Worm (Caenorhabditis elegans) whole organism, midembryonic: ENCODE data around the gene F45E4.5.
"Not testable (repeated sequence)": the region's sequence is repeated elsewhere in the genome, so short reads cannot be mapped to it uniquely, and the experiment has no call there.

Source experiments
- T22C8.4 ChIP-seq: fragments of 200-800 bp; sonication (Bioruptor generic); IDR thresholded peaks from 2 replicates; pipeline ENCODE4 v1.3.6; 2022; ENCODE audit warnings: missing genetic modification characterization, missing compliant biosample characterization
- cog-1 ChIP-seq: sonication (generic microtip); optimal IDR thresholded peaks from 2 replicates; lab custom pipeline; 2016; ENCODE audit warnings: missing genetic modification characterization, missing compliant biosample characterization
- flt-1 ChIP-seq: fragments of 200-800 bp; sonication (Bioruptor generic); IDR thresholded peaks from 2 replicates; pipeline ENCODE4 v1.3.6; 2022; ENCODE audit warnings: missing genetic modification characterization, missing compliant biosample characterization
- klf-2 ChIP-seq: fragments of 200-800 bp; sonication (Bioruptor generic); conservative IDR thresholded peaks from 2 replicates; pipeline ENCODE4 v1.3.6; 2022; ENCODE audit warnings: missing genetic modification reagents, missing genetic modification characterization, missing compliant biosample characterization
- med-1 ChIP-seq: sonication (generic microtip); optimal IDR thresholded peaks from 2 replicates; lab custom pipeline; 2017; ENCODE audit warnings: missing genetic modification characterization, mild to moderate bottlenecking, missing compliant biosample characterization, antibody characterized with exemption, missing genetic modification reagents; ENCODE audit not compliant: insufficient read depth
- ref-1 ChIP-seq: fragments of 200-800 bp; sonication (Bioruptor generic); conservative IDR thresholded peaks from 2 replicates; pipeline ENCODE4 v1.3.6; 2022; ENCODE audit warnings: missing genetic modification reagents, missing genetic modification characterization, missing compliant biosample characterization
- tab-1 ChIP-seq: fragments of 200-800 bp; sonication (Bioruptor generic); IDR thresholded peaks from 2 replicates; pipeline ENCODE4 v1.3.6; 2022; ENCODE audit warnings: missing genetic modification characterization, missing compliant biosample characterization
- ztf-23 ChIP-seq: fragments of 200-800 bp; sonication (Bioruptor generic); IDR thresholded peaks from 2 replicates; pipeline ENCODE4 v1.3.6; 2022; ENCODE audit warnings: missing genetic modification reagents, missing genetic modification characterization, missing compliant biosample characterization
- ztf-29 ChIP-seq: fragments of 200-800 bp; sonication (Bioruptor generic); IDR thresholded peaks from 2 replicates; pipeline ENCODE4 v1.3.6; 2022; ENCODE audit warnings: missing genetic modification reagents, missing genetic modification characterization, missing compliant biosample characterization

Gene F45E4.5

DNA sequence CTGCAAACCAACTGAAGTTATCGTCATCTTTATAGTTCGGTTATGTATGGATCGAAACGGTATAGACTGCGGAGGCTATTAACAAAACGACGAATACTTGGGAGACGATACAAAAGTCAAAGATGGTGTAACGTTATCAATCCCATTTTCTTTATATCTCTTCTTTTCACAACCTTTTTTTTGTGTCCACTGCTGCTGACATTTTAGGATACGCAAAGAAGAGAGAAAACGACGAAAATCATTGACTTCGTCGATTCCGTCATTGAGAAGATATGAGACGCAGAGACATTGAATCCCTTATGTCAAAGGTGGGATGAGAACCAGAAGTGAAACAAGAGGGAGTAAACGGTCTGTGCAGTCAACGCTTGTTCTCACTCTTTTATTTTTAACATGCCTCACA, 22.3 kb upstream of the F45E4.5 start, which contains the start of gene cima-1:
Gene cima-1 (plus strand): TSS at position 340 of the 400 bp plus-strand sequence.
- TF ChIP-seq flt-1 (GFP tag; lab: Robert Waterston, UW) (no peak), ref-1 (GFP tag; lab: Robert Waterston, UW) (no peak), cog-1 (tag; lab: Kevin White, UChicago) (no peak), med-1 (GFP tag; lab: Kevin White, UChicago) (no peak), ztf-23 (GFP tag; lab: Robert Waterston, UW) (no peak), T22C8.4 (GFP tag; lab: Robert Waterston, UW) (no peak), tab-1 (GFP tag; lab: Robert Waterston, UW) (no peak), klf-2 (GFP tag; lab: Robert Waterston, UW) (no peak), ztf-29 (GFP tag; lab: Robert Waterston, UW) (no peak)

DNA sequence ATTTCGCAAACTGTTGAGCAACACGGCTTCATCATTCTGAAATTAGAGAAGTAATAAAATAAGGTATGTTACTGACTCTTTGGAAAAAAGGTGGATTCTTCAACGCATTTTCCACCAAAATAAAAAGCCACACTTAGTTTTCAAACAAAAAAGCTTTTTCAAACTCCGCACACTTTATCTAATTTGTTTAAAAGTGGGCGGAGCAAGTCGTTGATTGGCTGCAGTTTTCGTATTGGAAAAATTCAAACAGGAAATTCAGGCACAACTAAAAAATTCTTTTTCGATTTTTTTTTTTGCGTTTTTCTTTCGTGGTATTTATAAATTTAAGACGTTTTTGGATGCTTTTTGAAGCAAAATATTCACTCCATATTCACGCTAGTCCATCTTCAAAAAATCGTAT, 21.6 kb upstream of the F45E4.5 start:
- TF ChIP-seq ref-1 (GFP tag; lab: Robert Waterston, UW) (no peak), T22C8.4 (GFP tag; lab: Robert Waterston, UW) (no peak), cog-1 (tag; lab: Kevin White, UChicago) (no peak), tab-1 (GFP tag; lab: Robert Waterston, UW) (no peak), ztf-29 (GFP tag; lab: Robert Waterston, UW) (no peak), klf-2 (GFP tag; lab: Robert Waterston, UW) (no peak), flt-1 (GFP tag; lab: Robert Waterston, UW) (no peak), med-1 (GFP tag; lab: Kevin White, UChicago) (no peak), ztf-23 (GFP tag; lab: Robert Waterston, UW) (no peak)

DNA sequence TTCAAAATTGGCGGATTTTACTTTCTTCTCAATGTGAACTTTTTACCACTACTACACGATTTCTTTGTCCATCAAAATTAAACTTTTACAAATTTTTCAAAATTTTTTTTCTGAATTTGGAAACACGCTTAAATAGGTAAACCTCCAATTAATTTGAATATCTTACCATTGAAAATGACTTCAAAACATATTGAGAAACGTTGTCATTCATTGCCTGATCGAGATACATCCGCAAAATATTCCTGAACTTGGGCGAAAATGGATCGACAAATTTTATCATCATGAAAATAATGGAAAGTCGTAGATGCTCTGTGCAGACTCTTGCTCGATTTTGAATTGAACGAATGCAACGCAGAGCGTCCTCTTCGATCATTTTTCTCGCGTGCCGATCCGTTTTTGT, 18.0 kb upstream of the F45E4.5 start:
- TF ChIP-seq cog-1 (tag; lab: Kevin White, UChicago) = no peak
- no peak for TF ChIP-seq T22C8.4 (GFP tag; lab: Robert Waterston, UW)
- no peak for TF ChIP-seq ztf-23 (GFP tag; lab: Robert Waterston, UW)
- no peak for TF ChIP-seq med-1 (GFP tag; lab: Kevin White, UChicago)

DNA sequence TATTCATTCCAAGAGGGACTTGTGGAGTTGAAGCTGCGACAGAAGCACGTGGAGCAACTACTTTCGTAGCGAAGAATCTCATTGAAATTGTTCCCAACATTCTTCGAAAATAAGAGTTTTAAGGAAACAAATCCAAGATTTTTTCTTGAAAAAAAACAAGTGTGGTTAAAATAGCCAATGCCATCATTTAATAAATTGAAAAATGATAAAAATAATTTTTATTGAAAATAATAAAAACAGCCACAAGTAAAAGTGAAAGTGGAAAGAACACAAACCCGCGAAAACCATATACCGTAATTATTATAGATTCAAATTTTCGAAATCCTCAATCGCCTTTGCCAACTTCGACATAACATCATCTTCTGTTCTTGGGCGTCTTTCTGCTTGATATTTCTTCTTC, 17.3 kb upstream of the F45E4.5 start, which contains the start of gene hmg-5:
Gene hmg-5 (minus strand): TSS at position 101 of the 400 bp plus-strand sequence.
- TF ChIP-seq ztf-29 (GFP tag; lab: Robert Waterston, UW) (no peak), flt-1 (GFP tag; lab: Robert Waterston, UW) (no peak), tab-1 (GFP tag; lab: Robert Waterston, UW) (no peak), med-1 (GFP tag; lab: Kevin White, UChicago) (no peak), ref-1 (GFP tag; lab: Robert Waterston, UW) (no peak), T22C8.4 (GFP tag; lab: Robert Waterston, UW) (no peak)

DNA sequence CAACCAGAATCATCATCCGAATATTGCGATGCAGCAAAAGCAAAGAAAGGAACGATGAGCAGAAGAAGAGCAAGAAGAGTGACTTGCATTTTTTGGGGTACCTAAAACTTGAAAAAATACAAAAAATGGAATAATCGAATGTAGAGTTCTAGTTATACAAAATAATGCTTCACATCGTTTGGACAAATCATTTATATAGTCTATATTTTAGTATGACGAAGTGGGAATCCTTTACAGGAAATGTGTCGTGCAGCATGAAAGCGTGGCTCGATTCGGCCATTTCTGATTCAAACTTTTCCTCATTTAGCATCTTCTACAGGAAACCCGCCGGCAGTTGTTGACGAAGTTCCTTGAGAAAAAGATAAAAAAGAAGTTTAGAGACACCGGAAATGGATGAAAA, 14.1 kb upstream of the F45E4.5 start, which contains the start of gene nlp-20:
Gene nlp-20 (minus strand): TSS at position 101 of the 400 bp plus-strand sequence.
- TF ChIP-seq ref-1 (GFP tag; lab: Robert Waterston, UW) = no peak
- TF ChIP-seq T22C8.4 (GFP tag; lab: Robert Waterston, UW) = no peak
- no peak for TF ChIP-seq cog-1 (tag; lab: Kevin White, UChicago)
- no peak for TF ChIP-seq ztf-29 (GFP tag; lab: Robert Waterston, UW)
- no peak for TF ChIP-seq ztf-23 (GFP tag; lab: Robert Waterston, UW)
- TF ChIP-seq klf-2 (GFP tag; lab: Robert Waterston, UW) = no peak
- no peak for TF ChIP-seq tab-1 (GFP tag; lab: Robert Waterston, UW)
- no peak for TF ChIP-seq flt-1 (GFP tag; lab: Robert Waterston, UW)
- no peak for TF ChIP-seq med-1 (GFP tag; lab: Kevin White, UChicago)

DNA sequence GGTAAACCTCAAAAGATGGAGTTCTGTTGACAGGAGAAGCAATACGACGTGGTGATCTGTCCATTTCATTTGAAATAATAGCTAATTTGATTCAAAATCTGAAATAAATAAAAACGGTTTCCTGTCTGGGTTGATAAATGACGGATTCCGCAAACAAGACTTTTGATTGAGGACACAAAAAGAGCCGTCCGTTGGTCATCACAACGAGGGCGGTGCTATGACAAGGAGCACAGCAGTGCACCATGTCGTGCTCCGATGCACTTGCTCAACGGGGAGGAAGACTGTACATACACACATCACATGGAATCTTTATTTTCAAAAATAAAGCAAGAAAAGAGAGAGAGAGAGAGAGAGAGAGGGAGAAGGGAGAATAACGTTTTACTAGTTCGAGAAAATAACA, 12.9 kb upstream of the F45E4.5 start, which contains the start of gene nep-16:
Gene nep-16 (minus strand): TSS at position 101 of the 400 bp plus-strand sequence.
- no peak for TF ChIP-seq med-1 (GFP tag; lab: Kevin White, UChicago)
- TF ChIP-seq ztf-29 (GFP tag; lab: Robert Waterston, UW) = no peak
- no peak for TF ChIP-seq cog-1 (tag; lab: Kevin White, UChicago)
- no peak for TF ChIP-seq ztf-23 (GFP tag; lab: Robert Waterston, UW)
- no peak for TF ChIP-seq flt-1 (GFP tag; lab: Robert Waterston, UW)
- no peak for TF ChIP-seq T22C8.4 (GFP tag; lab: Robert Waterston, UW)
- no peak for TF ChIP-seq ref-1 (GFP tag; lab: Robert Waterston, UW)

DNA sequence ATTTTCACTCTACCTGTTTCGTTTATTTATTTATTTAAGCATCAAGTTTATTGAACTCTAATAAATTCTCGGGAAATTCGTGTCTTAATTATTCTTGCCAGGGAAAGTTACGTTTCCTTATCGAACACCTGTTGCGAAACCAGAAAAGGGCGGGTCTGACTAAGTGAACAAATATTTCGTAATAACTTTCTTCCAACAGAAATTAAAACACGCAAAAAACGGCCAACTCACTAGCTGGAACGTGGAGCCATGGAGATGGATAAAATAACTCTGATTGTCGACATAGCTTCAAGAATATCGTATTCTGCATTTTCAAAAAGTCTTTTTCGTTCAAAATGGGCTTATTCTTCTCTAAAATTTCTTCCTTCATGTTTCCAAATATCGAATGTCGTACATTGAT, 5.7 kb upstream of the F45E4.5 start, which contains the start of gene warf-1:
Gene warf-1 (plus strand): TSS at position 209 of the 400 bp plus-strand sequence.
- TF ChIP-seq flt-1 (GFP tag; lab: Robert Waterston, UW); tab-1 (GFP tag; lab: Robert Waterston, UW); cog-1 (tag; lab: Kevin White, UChicago): not testable (repeated sequence)

DNA sequence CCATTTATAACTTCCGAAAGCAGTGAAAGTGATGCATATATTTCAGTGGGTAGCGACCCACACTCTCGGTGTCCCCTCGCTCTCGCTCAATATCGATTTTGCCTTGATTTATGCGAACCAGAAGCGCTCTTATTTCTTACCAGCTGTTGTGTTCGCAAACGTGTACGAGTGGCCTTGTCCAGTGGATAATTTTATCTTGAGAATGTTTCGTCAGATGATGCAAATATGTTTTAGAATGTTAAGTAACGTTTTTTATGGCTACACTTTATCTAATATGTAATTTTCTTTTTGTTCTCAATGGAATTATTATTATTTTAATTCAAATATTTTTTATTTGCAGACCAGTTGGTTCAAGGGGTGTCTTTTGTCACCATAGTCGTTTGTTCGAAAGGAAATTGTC, 4.2 kb upstream of the F45E4.5 start, which contains the start of gene plp-1:
Gene plp-1 (plus strand): TSS at position 341 of the 400 bp plus-strand sequence.
- no peak for TF ChIP-seq tab-1 (GFP tag; lab: Robert Waterston, UW)
- TF ChIP-seq ztf-23 (GFP tag; lab: Robert Waterston, UW) = no peak
- no peak for TF ChIP-seq klf-2 (GFP tag; lab: Robert Waterston, UW)
- no peak for TF ChIP-seq flt-1 (GFP tag; lab: Robert Waterston, UW)
- TF ChIP-seq med-1 (GFP tag; lab: Kevin White, UChicago) = no peak
- TF ChIP-seq T22C8.4 (GFP tag; lab: Robert Waterston, UW) = no peak
- no peak for TF ChIP-seq ref-1 (GFP tag; lab: Robert Waterston, UW)
- no peak for TF ChIP-seq ztf-29 (GFP tag; lab: Robert Waterston, UW)
- TF ChIP-seq cog-1 (tag; lab: Kevin White, UChicago) = no peak

DNA sequence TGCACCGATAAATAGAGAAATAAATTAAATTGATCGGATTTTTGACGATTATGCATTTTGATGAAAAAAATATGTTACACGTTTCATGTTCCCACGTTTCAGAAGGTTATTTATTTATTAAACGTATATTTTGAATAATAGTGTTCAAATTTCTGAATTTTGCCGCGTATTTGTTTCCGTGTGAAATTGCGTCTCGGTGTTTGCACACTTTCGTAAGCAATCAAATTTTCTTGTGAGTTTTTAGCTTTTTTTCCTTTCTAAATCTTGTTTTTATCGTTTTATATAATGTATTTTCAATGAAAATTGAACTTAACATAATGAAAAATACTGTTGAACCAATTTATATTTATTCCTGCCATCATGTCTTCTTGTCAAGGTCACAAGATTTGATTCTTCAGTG, 3.7 kb upstream of the F45E4.5 start, which contains the start of gene F45E4.6:
Gene F45E4.6 (minus strand): TSS at position 14 of the 400 bp plus-strand sequence.
- TF ChIP-seq flt-1 (GFP tag; lab: Robert Waterston, UW) = no peak
- no peak for TF ChIP-seq ztf-29 (GFP tag; lab: Robert Waterston, UW)
- no peak for TF ChIP-seq tab-1 (GFP tag; lab: Robert Waterston, UW)
- no peak for TF ChIP-seq med-1 (GFP tag; lab: Kevin White, UChicago)
- no peak for TF ChIP-seq klf-2 (GFP tag; lab: Robert Waterston, UW)
- TF ChIP-seq T22C8.4 (GFP tag; lab: Robert Waterston, UW) = no peak
- no peak for TF ChIP-seq ztf-23 (GFP tag; lab: Robert Waterston, UW)
